Fruit fly (Drosophila melanogaster): ENCODE results near the gene CG8500.
A peak's percentile ranks its signal among the peaks of the same experiment; 100 is the strongest.

CG8500 gene

dm6 chr3R:9800644-9801330 lies 16.3 kb downstream of the CG8500 start, which contains the start of the genes CG9467 and CG8526 (continued):
- TF ChIP-seq Optix (GFP tag; IDR thresholded peaks at IDR 0.05) (no peak), CG3065 (GFP tag; optimal IDR thresholded peaks at IDR 0.05) (peak; percentile 37), sima (GFP tag; optimal IDR thresholded peaks at IDR 0.05) (no peak), zfh2 (GFP tag; optimal IDR thresholded peaks at IDR 0.05) (peak; percentile 71), CG12744 (GFP tag; optimal IDR thresholded peaks at IDR 0.05) (no peak), CG12236 (GFP tag; optimal IDR thresholded peaks at IDR 0.05) (no peak), HLH3B (GFP tag; IDR thresholded peaks at IDR 0.05) (peak; percentile 41; the same call in 1 of the 2 replicates), gem (tag; optimal IDR thresholded peaks at IDR 0.05) (no peak), hbn (GFP tag; IDR thresholded peaks at IDR 0.05; ENCODE audit: partially characterized antibody) (peak; percentile 75), Scr (GFP tag; IDR thresholded peaks at IDR 0.05; ENCODE audit: partially characterized antibody) (peak; percentile 90), CG12769 (tag; optimal IDR thresholded peaks at IDR 0.05) (no peak), D (optimal IDR thresholded peaks at IDR 0.05) (no peak), D (GFP tag; optimal IDR thresholded peaks at IDR 0.05) (no peak), CG3407 (GFP tag; optimal IDR thresholded peaks at IDR 0.05) (peak; percentile 38), sens-2 (GFP tag; IDR thresholded peaks at IDR 0.05) (0 out of 2 replicates have a peak, but pooled peaks have one; percentile 9), ac (GFP tag; optimal IDR thresholded peaks at IDR 0.05) (no peak), CG2712 (tag; optimal IDR thresholded peaks at IDR 0.05) (peak; percentile 80), Meics (GFP tag; optimal IDR thresholded peaks at IDR 0.05) (peak; percentile 55), CG2116 (GFP tag; optimal IDR thresholded peaks at IDR 0.05) (peak; percentile 77), NC2α (GFP tag; optimal IDR thresholded peaks at IDR 0.05) (no peak), corto (GFP tag; optimal IDR thresholded peaks at IDR 0.05) (no peak), Usf (GFP tag; optimal IDR thresholded peaks at IDR 0.05) (peak; percentile 49), hth (optimal IDR thresholded peaks at IDR 0.05) (no peak), CG8944 (GFP tag; optimal IDR thresholded peaks at IDR 0.05) (peak; percentile 15), CG6272 (GFP tag; IDR thresholded peaks at IDR 0.05) (peak; percentile 68), CG2875 (GFP tag; optimal IDR thresholded peaks at IDR 0.05) (no peak), CG11723 (GFP tag; optimal IDR thresholded peaks at IDR 0.05) (no peak), CG31388 (GFP tag; optimal IDR thresholded peaks at IDR 0.05) (peak; percentile 65), jigr1 (GFP tag; IDR thresholded peaks at IDR 0.05) (peak; percentile 57; the same call in 2 of the 3 replicates), seq (GFP tag; IDR thresholded peaks at IDR 0.05) (no peak), Oli (tag; optimal IDR thresholded peaks at IDR 0.05) (peak; percentile 37), CG18619 (GFP tag; optimal IDR thresholded peaks at IDR 0.05) (peak; percentile 56), CG8924 (tag; optimal IDR thresholded peaks at IDR 0.05) (peak; percentile 77), jing (GFP tag; optimal IDR thresholded peaks at IDR 0.05) (no peak), CG17568 (GFP tag; optimal IDR thresholded peaks at IDR 0.05) (no peak), fd3F (GFP tag; optimal IDR thresholded peaks at IDR 0.05) (peak; percentile 58), CG9876 (GFP tag; optimal IDR thresholded peaks at IDR 0.05) (no peak), fd64A (GFP tag; optimal IDR thresholded peaks at IDR 0.05) (no peak), CG1792 (GFP tag; optimal IDR thresholded peaks at IDR 0.05) (no peak), onecut (GFP tag; IDR thresholded peaks at IDR 0.05) (no peak), CG11696 (GFP tag; IDR thresholded peaks at IDR 0.05) (no peak), CG14710 (tag; optimal IDR thresholded peaks at IDR 0.05) (peak; percentile 90), CG4730 (GFP tag; IDR thresholded peaks at IDR 0.05) (0 out of 2 replicates have a peak, but pooled peaks have one; percentile 6), maf-S (GFP tag; optimal IDR thresholded peaks at IDR 0.05) (peak; percentile 2), pita (GFP tag; optimal IDR thresholded peaks at IDR 0.05) (no peak), ERR (GFP tag; optimal IDR thresholded peaks at IDR 0.05) (no peak), vvl (GFP tag; IDR thresholded peaks at IDR 0.05) (peak; percentile 65; the same call in 1 of the 2 replicates), zf30C (GFP tag; optimal IDR thresholded peaks at IDR 0.05) (no peak), slou (GFP tag; optimal IDR thresholded peaks at IDR 0.05) (peak; percentile 59), ranshi (GFP tag; IDR thresholded peaks at IDR 0.05) (peak; percentile 31; the same call in 1 of the 2 replicates)

All from whole organism, embryonic.